Fruit fly (Drosophila melanogaster) whole organism, embryonic: Measurements from ENCODE around the gene Bet3.

Experiments used
- Ada2b ChIP-seq: fragments of 200-800 bp; sonication (Bioruptor generic); IDR thresholded peaks from 2 replicates; pipeline ENCODE4 v1.3.6; 2022; ENCODE audit warnings: missing biosample characterization, missing genetic modification characterization
- Atf3 ChIP-seq: fragments of 200-800 bp; sonication (Bioruptor generic); optimal IDR thresholded peaks from 3 replicates; lab custom pipeline; 2016; ENCODE audit warnings: missing biosample characterization, missing genetic modification characterization
- B-H1 ChIP-seq: fragments of 200-800 bp; sonication (Bioruptor generic); IDR thresholded peaks from 3 replicates; pipeline ENCODE4 v1.3.6; 2022; ENCODE audit warnings: missing biosample characterization, missing genetic modification characterization
- Blimp-1 ChIP-seq: fragments of 200-800 bp; sonication (Bioruptor generic); optimal IDR thresholded peaks from 3 replicates; lab custom pipeline; 2018; ENCODE audit warnings: missing biosample characterization, missing genetic modification characterization, mild to moderate bottlenecking, moderate library complexity, missing genetic modification reagents
- CG10147 ChIP-seq: fragments of 200-800 bp; sonication (Bioruptor generic); optimal IDR thresholded peaks from 2 replicates; lab custom pipeline; 2019; ENCODE audit warnings: missing biosample characterization, mild to moderate bottlenecking, missing genetic modification characterization, moderate library complexity
- CG10321 ChIP-seq: fragments of 200-800 bp; sonication (Bioruptor generic); IDR thresholded peaks from 2 replicates; pipeline ENCODE4 v1.3.6; 2022; ENCODE audit warnings: missing biosample characterization, missing genetic modification characterization
- CG10543 ChIP-seq: fragments of 200-800 bp; sonication (Bioruptor generic); optimal IDR thresholded peaks from 3 replicates; lab custom pipeline; 2017; ENCODE audit warnings: missing biosample characterization, mild to moderate bottlenecking, missing genetic modification characterization, moderate library complexity
- CG10959 ChIP-seq: fragments of 200-800 bp; sonication (Bioruptor generic); IDR thresholded peaks from 2 replicates; pipeline ENCODE4 v1.3.6; 2022; ENCODE audit warnings: missing biosample characterization, missing genetic modification characterization
- CG10979 ChIP-seq: fragments of 200-800 bp; sonication (Bioruptor generic); optimal IDR thresholded peaks from 2 replicates; lab custom pipeline; 2018; ENCODE audit warnings: missing biosample characterization, mild to moderate bottlenecking, missing genetic modification characterization, moderate library complexity
- CG11093 ChIP-seq: fragments of 200-800 bp; sonication (Bioruptor generic); IDR thresholded peaks from 3 replicates; pipeline ENCODE4 v1.3.6; 2022; ENCODE audit warnings: missing biosample characterization, missing genetic modification characterization
- CG11247 ChIP-seq: fragments of 200-800 bp; sonication (Bioruptor generic); IDR thresholded peaks from 2 replicates; pipeline ENCODE4 v1.3.6; 2022; ENCODE audit warnings: missing biosample characterization, missing genetic modification characterization
- CG11695 ChIP-seq: fragments of 200-800 bp; sonication (Bioruptor generic); IDR thresholded peaks from 3 replicates; pipeline ENCODE4 v1.3.6; 2022; ENCODE audit warnings: missing biosample characterization, missing genetic modification characterization
- CG12391 ChIP-seq: fragments of 200-800 bp; sonication (Bioruptor generic); optimal IDR thresholded peaks from 3 replicates; lab custom pipeline; 2018; ENCODE audit warnings: missing biosample characterization, mild to moderate bottlenecking, missing genetic modification characterization, moderate library complexity
- CG15269 ChIP-seq: fragments of 200-800 bp; sonication (Bioruptor generic); optimal IDR thresholded peaks from 2 replicates; lab custom pipeline; 2018; ENCODE audit warnings: missing biosample characterization, mild to moderate bottlenecking, missing genetic modification characterization, moderate library complexity
- CG16813 ChIP-seq: fragments of 200-800 bp; sonication (Bioruptor generic); IDR thresholded peaks from 3 replicates; pipeline ENCODE4 v1.3.6; 2022; ENCODE audit warnings: missing biosample characterization, missing genetic modification characterization; ENCODE audit not compliant: partially characterized antibody
- CG16815 ChIP-seq: fragments of 200-800 bp; sonication (Bioruptor generic); optimal IDR thresholded peaks from 3 replicates; lab custom pipeline; 2017; ENCODE audit warnings: missing biosample characterization, mild to moderate bottlenecking, missing genetic modification characterization
- CG17361 ChIP-seq: fragments of 200-800 bp; sonication (Bioruptor generic); IDR thresholded peaks from 3 replicates; pipeline ENCODE4 v1.3.6; 2022; ENCODE audit warnings: missing biosample characterization, missing genetic modification characterization
- CG18262 ChIP-seq: fragments of 200-800 bp; optimal IDR thresholded peaks from 3 replicates; lab custom pipeline; 2019; ENCODE audit warnings: missing biosample characterization, mild to moderate bottlenecking, missing genetic modification characterization, moderate library complexity
- CG33557 ChIP-seq: fragments of 200-800 bp; sonication (Bioruptor generic); optimal IDR thresholded peaks from 2 replicates; lab custom pipeline; 2019; ENCODE audit warnings: missing biosample characterization, mild to moderate bottlenecking, missing genetic modification characterization, moderate library complexity
- CG4404 ChIP-seq: fragments of 200-800 bp; sonication (Bioruptor generic); IDR thresholded peaks from 2 replicates; pipeline ENCODE4 v1.3.6; 2022; ENCODE audit warnings: missing biosample characterization, missing genetic modification characterization
- CG4820 ChIP-seq: fragments of 200-800 bp; sonication (Bioruptor generic); optimal IDR thresholded peaks from 3 replicates; lab custom pipeline; 2016; ENCODE audit warnings: missing biosample characterization, missing genetic modification characterization
- CG5180 ChIP-seq: fragments of 200-800 bp; sonication (Bioruptor generic); optimal IDR thresholded peaks from 3 replicates; lab custom pipeline; 2017; ENCODE audit warnings: missing biosample characterization, missing genetic modification characterization, mild to moderate bottlenecking, moderate library complexity, missing genetic modification reagents
- CG5953 ChIP-seq: fragments of 200-800 bp; sonication (Bioruptor generic); IDR thresholded peaks from 2 replicates; pipeline ENCODE4 v1.3.6; 2022; ENCODE audit warnings: missing biosample characterization, missing genetic modification characterization
- CG7372 ChIP-seq: fragments of 200-800 bp; sonication (Bioruptor generic); IDR thresholded peaks from 2 replicates; pipeline ENCODE4 v1.3.6; 2022; ENCODE audit warnings: missing biosample characterization, missing genetic modification characterization
- CG7839 ChIP-seq: fragments of 200-800 bp; sonication (Bioruptor generic); optimal IDR thresholded peaks from 3 replicates; lab custom pipeline; 2018; ENCODE audit warnings: missing biosample characterization, mild to moderate bottlenecking, missing genetic modification characterization, moderate library complexity
- CG7963 ChIP-seq: fragments of 200-800 bp; sonication (Bioruptor generic); IDR thresholded peaks from 3 replicates; pipeline ENCODE4 v1.3.6; 2022; ENCODE audit warnings: missing biosample characterization, missing genetic modification characterization; ENCODE audit not compliant: partially characterized antibody
- CrebB ChIP-seq: fragments of 200-800 bp; sonication (Bioruptor generic); optimal IDR thresholded peaks from 3 replicates; lab custom pipeline; 2018; ENCODE audit warnings: missing biosample characterization, mild to moderate bottlenecking, missing genetic modification characterization
- Doc2 ChIP-seq: fragments of 200-800 bp; sonication (Bioruptor generic); IDR thresholded peaks from 2 replicates; pipeline ENCODE4 v1.3.6; 2022; ENCODE audit warnings: missing biosample characterization, missing genetic modification characterization
- Fer2 ChIP-seq: fragments of 200-800 bp; sonication (Bioruptor generic); optimal IDR thresholded peaks from 2 replicates; lab custom pipeline; 2018; ENCODE audit warnings: missing biosample characterization, mild to moderate bottlenecking, missing genetic modification characterization, moderate library complexity
- Gug ChIP-seq: fragments of 200-800 bp; sonication (Bioruptor generic); IDR thresholded peaks from 4 replicates; pipeline ENCODE4 v1.3.6; 2022; ENCODE audit warnings: missing biosample characterization, missing genetic modification characterization
- HLH3B ChIP-seq: fragments of 200-800 bp; sonication (Bioruptor generic); IDR thresholded peaks from 2 replicates; pipeline ENCODE4 v1.3.6; 2022; ENCODE audit warnings: missing biosample characterization, missing genetic modification characterization
- Hr51 ChIP-seq, 2 experiments: fragments of 200-800 bp; sonication (Bioruptor generic); optimal IDR thresholded peaks; 2 replicates in 1 of 2; 3 replicates in 1 of 2; lab custom pipeline; 2016 to 2018; ENCODE audit warnings: missing biosample characterization in 2 of 2, missing genetic modification characterization in 2 of 2, mild to moderate bottlenecking in 1 of 2, moderate library complexity in 1 of 2
- Mad ChIP-seq: fragments of 200-800 bp; sonication (Bioruptor generic); optimal IDR thresholded peaks from 2 replicates; lab custom pipeline; 2016; ENCODE audit warnings: missing biosample characterization, missing genetic modification characterization
- PHDP ChIP-seq: fragments of 200-800 bp; sonication (Bioruptor generic); optimal IDR thresholded peaks from 3 replicates; lab custom pipeline; 2018; ENCODE audit warnings: missing biosample characterization, mild to moderate bottlenecking, missing genetic modification characterization, moderate library complexity
- Sin3A ChIP-seq: fragments of >200 bp; optimal IDR thresholded peaks from 2 replicates; lab custom pipeline; 2018
- abd-A ChIP-seq: fragments of 200-800 bp; sonication (Bioruptor generic); optimal IDR thresholded peaks from 3 replicates; lab custom pipeline; 2019; ENCODE audit warnings: missing biosample characterization, mild to moderate bottlenecking, missing genetic modification characterization, moderate library complexity
- ato ChIP-seq: fragments of 200-800 bp; sonication (Bioruptor generic); IDR thresholded peaks from 2 replicates; pipeline ENCODE4 v1.3.6; 2022; ENCODE audit warnings: missing biosample characterization, missing genetic modification characterization; ENCODE audit not compliant: partially characterized antibody
- chinmo ChIP-seq: fragments of 200-800 bp; sonication (Bioruptor generic); IDR thresholded peaks from 4 replicates; pipeline ENCODE4 v1.3.6; 2022; ENCODE audit warnings: missing biosample characterization, missing genetic modification characterization; ENCODE audit not compliant: partially characterized antibody
- crp ChIP-seq, 2 experiments: fragments of 200-800 bp; sonication (Bioruptor generic); optimal IDR thresholded peaks; 2 replicates in 1 of 2; 3 replicates in 1 of 2; lab custom pipeline; 2017; ENCODE audit warnings: missing biosample characterization in 2 of 2, missing genetic modification characterization in 2 of 2, mild to moderate bottlenecking in 1 of 2, moderate library complexity in 1 of 2
- eyg ChIP-seq: fragments of 200-800 bp; sonication (Bioruptor generic); optimal IDR thresholded peaks from 3 replicates; lab custom pipeline; 2016; ENCODE audit warnings: missing biosample characterization, missing genetic modification characterization
- ftz-f1 ChIP-seq: fragments of 200-800 bp; sonication (Bioruptor generic); optimal IDR thresholded peaks from 2 replicates; lab custom pipeline; 2016; ENCODE audit warnings: missing biosample characterization, missing genetic modification characterization
- gsb-n ChIP-seq: fragments of 200-800 bp; sonication (Bioruptor generic); optimal IDR thresholded peaks from 3 replicates; lab custom pipeline; 2018; ENCODE audit warnings: missing biosample characterization, mild to moderate bottlenecking, missing genetic modification characterization
- hkb ChIP-seq, 2 experiments: fragments of 200-800 bp in 1 of 2; fragments of >200 bp in 1 of 2; sonication (Bioruptor generic) in 1 of 2; IDR thresholded peaks in 1 of 2; optimal IDR thresholded peaks in 1 of 2; 2 replicates each; pipeline versions ENCODE4 v1.3.6 to Lab custom; 2017 to 2022; ENCODE audit warnings: missing biosample characterization in 1 of 2, missing genetic modification characterization in 1 of 2
- jing ChIP-seq: fragments of 200-800 bp; sonication (Bioruptor generic); optimal IDR thresholded peaks from 2 replicates; lab custom pipeline; 2018; ENCODE audit warnings: missing biosample characterization, mild to moderate bottlenecking, missing genetic modification characterization
- lbe ChIP-seq: fragments of 200-800 bp; sonication (Bioruptor generic); optimal IDR thresholded peaks from 2 replicates; lab custom pipeline; 2016; ENCODE audit warnings: missing biosample characterization, mild to moderate bottlenecking, missing genetic modification characterization
- pzg ChIP-seq: fragments of 200-800 bp; sonication (Bioruptor generic); optimal IDR thresholded peaks from 3 replicates; lab custom pipeline; 2018; ENCODE audit warnings: missing biosample characterization, mild to moderate bottlenecking, missing genetic modification characterization, moderate library complexity
- sob ChIP-seq: fragments of 200-800 bp; sonication (Bioruptor generic); IDR thresholded peaks from 2 replicates; pipeline ENCODE4 v1.3.6; 2022; ENCODE audit warnings: missing biosample characterization, missing genetic modification characterization
- stwl ChIP-seq: fragments of 200-800 bp; sonication (Bioruptor generic); optimal IDR thresholded peaks from 3 replicates; lab custom pipeline; 2018; ENCODE audit warnings: missing biosample characterization, mild to moderate bottlenecking, missing genetic modification characterization, moderate library complexity
- tx ChIP-seq: fragments of 200-800 bp; sonication (Bioruptor generic); optimal IDR thresholded peaks from 2 replicates; lab custom pipeline; 2016; ENCODE audit warnings: missing biosample characterization, missing genetic modification characterization
- zf30C ChIP-seq: fragments of 200-800 bp; sonication (Bioruptor generic); optimal IDR thresholded peaks from 3 replicates; lab custom pipeline; 2018; ENCODE audit warnings: missing biosample characterization, mild to moderate bottlenecking, missing genetic modification characterization

Bet3 gene

DNA sequence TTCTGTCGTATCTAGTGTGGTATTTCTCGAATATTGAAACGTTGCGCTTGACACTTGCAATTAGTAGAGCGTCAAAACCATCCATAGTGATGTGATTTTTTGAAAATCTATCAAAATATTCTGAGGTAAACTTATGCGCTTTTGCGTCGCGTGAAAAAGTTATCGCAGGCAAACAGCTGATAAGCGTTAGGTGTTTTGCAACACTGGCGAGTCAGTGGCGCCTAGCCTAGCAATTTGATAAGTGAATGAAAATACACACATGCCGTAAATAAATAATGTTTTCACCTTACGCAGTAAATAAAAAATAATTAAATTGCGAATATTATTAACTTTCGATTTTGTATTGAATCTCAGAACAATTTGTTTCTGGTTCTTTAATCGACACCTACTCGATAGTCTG lies 6.8 kb downstream of the Bet3 start, which contains the start of gene CG42526 (continued):
- TF ChIP-seq chinmo (GFP tag; lab: Robert Waterston, UW), result 0 out of 4 replicates have a peak, but pooled peaks have one; percentile 5
- TF ChIP-seq CG12391 (tag; lab: Kevin White, UChicago), result peak; percentile 56
- 0 out of 2 replicates have a peak, but pooled peaks have one; percentile 11 for TF ChIP-seq CG10321 (GFP tag; lab: Robert Waterston, UW)
- peak; percentile 56 to 90 for TF ChIP-seq crp (GFP tag; optimal IDR thresholded peaks at IDR 0.05; lab: Kevin White, UChicago)
- TF ChIP-seq CG10147, result peak; percentile 22
- no peak for TF ChIP-seq CG11093 (GFP tag; lab: Robert Waterston, UW)
- peak; percentile 48 for TF ChIP-seq CG15269 (tag; lab: Kevin White, UChicago)
- TF ChIP-seq CG4820 (GFP tag; lab: Kevin White, UChicago), result no peak
- peak; percentile 27 for TF ChIP-seq gsb-n (tag; lab: Kevin White, UChicago)
- TF ChIP-seq Fer2 (tag; lab: Kevin White, UChicago), result no peak
- no peak for TF ChIP-seq jing (GFP tag; lab: Kevin White, UChicago)
- TF ChIP-seq CG7372 (GFP tag; lab: Robert Waterston, UW), result no peak
- TF ChIP-seq CG7963 (GFP tag; lab: Robert Waterston, UW), result no peak
- peak; percentile 43 for TF ChIP-seq tx (GFP tag; lab: Kevin White, UChicago)
- peak; percentile 75 for TF ChIP-seq stwl (tag; lab: Kevin White, UChicago)
- peak; percentile 11 for TF ChIP-seq eyg
- TF ChIP-seq Mad, result peak; percentile 17
- no peak for TF ChIP-seq Atf3
- no peak for TF ChIP-seq ftz-f1
- peak; percentile 28 to 50 for TF ChIP-seq Hr51 (GFP tag; optimal IDR thresholded peaks at IDR 0.05; lab: Kevin White, UChicago)
- TF ChIP-seq ato (GFP tag; lab: Robert Waterston, UW), result no peak
- peak; percentile 79 for TF ChIP-seq pzg (GFP tag; lab: Kevin White, UChicago)
- no peak for TF ChIP-seq CG11695
- TF ChIP-seq Ada2b (GFP tag; lab: Robert Waterston, UW), result no peak
- peak; percentile 36 for TF ChIP-seq PHDP (tag; lab: Kevin White, UChicago)
- TF ChIP-seq CG18262 (tag; lab: Kevin White, UChicago), result no peak
- no peak for TF ChIP-seq CG17361 (GFP tag; lab: Robert Waterston, UW)
- no peak for TF ChIP-seq hkb (optimal IDR thresholded peaks at IDR 0.05; lab: Kevin White, UChicago)
- peak; percentile 28; the same call in 1 of the 2 replicates for TF ChIP-seq hkb (GFP tag; IDR thresholded peaks at IDR 0.05; lab: Robert Waterston, UW)
- TF ChIP-seq Doc2 (GFP tag; lab: Robert Waterston, UW), result no peak
- no peak for TF ChIP-seq CG5180 (GFP tag; lab: Kevin White, UChicago)
- TF ChIP-seq B-H1 (GFP tag; lab: Robert Waterston, UW), result no peak
- no peak for TF ChIP-seq Gug
- TF ChIP-seq CG10959 (GFP tag; lab: Robert Waterston, UW), result no peak
- no peak for TF ChIP-seq CrebB (tag; lab: Kevin White, UChicago)
- TF ChIP-seq lbe, result peak; percentile 36
- TF ChIP-seq abd-A (tag; lab: Kevin White, UChicago), result no peak
- no peak for TF ChIP-seq CG33557 (GFP tag; lab: Kevin White, UChicago)
- TF ChIP-seq zf30C (GFP tag; lab: Kevin White, UChicago), result no peak
- peak; percentile 25 for TF ChIP-seq Sin3A (lab: Kevin White, UChicago)
- peak; percentile 59 for TF ChIP-seq sob (GFP tag; lab: Robert Waterston, UW)
- no peak for TF ChIP-seq CG4404 (GFP tag; lab: Robert Waterston, UW)
- no peak for TF ChIP-seq HLH3B (GFP tag; lab: Robert Waterston, UW)
- TF ChIP-seq CG5953 (GFP tag; lab: Robert Waterston, UW), result no peak
- peak; percentile 44; the same call in 1 of the 2 replicates for TF ChIP-seq CG11247 (GFP tag; lab: Robert Waterston, UW)
- no peak for TF ChIP-seq CG10543 (GFP tag; lab: Kevin White, UChicago)
- TF ChIP-seq CG7839, result no peak
- TF ChIP-seq CG16815, result no peak
- TF ChIP-seq CG16813, result 0 out of 3 replicates have a peak, but pooled peaks have one; percentile 17
- no peak for TF ChIP-seq Blimp-1 (GFP tag; lab: Kevin White, UChicago)
- no peak for TF ChIP-seq CG10979 (tag; lab: Kevin White, UChicago)
